Worm (Caenorhabditis elegans): ENCODE measurements around the gene srj-9.

- TF ChIP-seq ama-1 (optimal IDR thresholded peaks at IDR 0.05): no peak
- no peak for TF ChIP-seq ceh-36 (tag; optimal IDR thresholded peaks at IDR 0.05)
- no peak for TF ChIP-seq F13C5.2 (tag; optimal IDR thresholded peaks at IDR 0.05)
- TF ChIP-seq flt-1 (GFP tag; IDR thresholded peaks at IDR 0.05): no peak
- TF ChIP-seq sea-1 (GFP tag; conservative IDR thresholded peaks at IDR 0.05): no peak
- TF ChIP-seq tbx-11 (GFP tag; IDR thresholded peaks at IDR 0.05): no peak
- TF ChIP-seq aly-1 (tag; optimal IDR thresholded peaks at IDR 0.05): no peak
- no peak for TF ChIP-seq tbx-37 (GFP tag; conservative IDR thresholded peaks at IDR 0.05)
These were observed 13.5 kb downstream of the srj-9 start for ce11 chrV:3445090-3445832.

Measured in whole organism, early embryonic.